Worm (Caenorhabditis elegans): ENCODE data around the gene K02D10.8.
A peak's percentile ranks its signal among the peaks of the same experiment; 100 is the strongest.

K02D10.8 gene

ce11 chrIII:8797211-8797733 lies 11.1 kb downstream of the K02D10.8 start:
- peak; percentile 6 for TF ChIP-seq drap-1 (GFP tag; optimal IDR thresholded peaks at IDR 0.05)
- no peak for TF ChIP-seq nhr-12 (tag; optimal IDR thresholded peaks at IDR 0.05)
- TF ChIP-seq elt-3 (tag; optimal IDR thresholded peaks at IDR 0.05) = peak; percentile 63
- peak; percentile 48 for TF ChIP-seq ces-1 (GFP tag; optimal IDR thresholded peaks at IDR 0.05)
- TF ChIP-seq elt-1 (tag; optimal IDR thresholded peaks at IDR 0.05; ENCODE audit: borderline replicate concordance, insufficient read depth) = peak; percentile 1
- TF ChIP-seq lsy-2 (tag; optimal IDR thresholded peaks at IDR 0.05) = peak; percentile 62
- TF ChIP-seq nhr-76 (tag; optimal IDR thresholded peaks at IDR 0.05) = no peak
- TF ChIP-seq M03D4.4 (tag; optimal IDR thresholded peaks at IDR 0.05) = peak; percentile 25

ce11 chrIII:8799964-8800795 lies 14.0 kb downstream of the K02D10.8 start, which contains the start of gene F54F2.6:
F54F2.6 (minus strand) TSS chrIII:8800701.
- peak; percentile 58 for TF ChIP-seq lsy-2 (tag; optimal IDR thresholded peaks at IDR 0.05)
- TF ChIP-seq ham-2 (GFP tag; optimal IDR thresholded peaks at IDR 0.05) = peak; percentile 65
- TF ChIP-seq drap-1 (GFP tag; optimal IDR thresholded peaks at IDR 0.05) = peak; percentile 56
- peak; percentile 83 for TF ChIP-seq hlh-1 (tag; optimal IDR thresholded peaks at IDR 0.05)
- TF ChIP-seq sptf-1 (tag; optimal IDR thresholded peaks at IDR 0.05) = peak; percentile 78
- TF ChIP-seq nhr-237 (tag; optimal IDR thresholded peaks at IDR 0.05) = peak; percentile 72
- peak; percentile 39 for TF ChIP-seq elt-3 (tag; optimal IDR thresholded peaks at IDR 0.05)
- TF ChIP-seq snpc-4 (tag; optimal IDR thresholded peaks at IDR 0.05) = no peak
- peak; percentile 78 for TF ChIP-seq pha-4 (tag; optimal IDR thresholded peaks at IDR 0.05)
- TF ChIP-seq ceh-43 (GFP tag; optimal IDR thresholded peaks at IDR 0.05) = no peak
- no peak for TF ChIP-seq flh-1 (GFP tag; optimal IDR thresholded peaks at IDR 0.05)
- TF ChIP-seq unc-62 (GFP tag; optimal IDR thresholded peaks at IDR 0.05) = peak; percentile 96
- TF ChIP-seq M03D4.4 (tag; optimal IDR thresholded peaks at IDR 0.05) = peak; percentile 80
- TF ChIP-seq blmp-1 (tag; optimal IDR thresholded peaks at IDR 0.05) = no peak
- TF ChIP-seq lin-13 (tag; optimal IDR thresholded peaks at IDR 0.05) = peak; percentile 53
- TF ChIP-seq ztf-11 (tag; optimal IDR thresholded peaks at IDR 0.05) = peak; percentile 66
- no peak for TF ChIP-seq elt-1 (tag; optimal IDR thresholded peaks at IDR 0.05; ENCODE audit: borderline replicate concordance, insufficient read depth)
- TF ChIP-seq mep-1 (tag; optimal IDR thresholded peaks at IDR 0.05) = no peak
- TF ChIP-seq nhr-2 (tag; optimal IDR thresholded peaks at IDR 0.05) = peak; percentile 63
- TF ChIP-seq mab-5 (tag; optimal IDR thresholded peaks at IDR 0.05) = no peak
- TF ChIP-seq cnd-1 (tag; optimal IDR thresholded peaks at IDR 0.05) = peak; percentile 60
- TF ChIP-seq nhr-28 (tag; optimal IDR thresholded peaks at IDR 0.05) = no peak
- peak; percentile 11 for TF ChIP-seq zip-8 (tag; optimal IDR thresholded peaks at IDR 0.05)
- peak; percentile 93 for TF ChIP-seq unc-120 (tag; optimal IDR thresholded peaks at IDR 0.05; ENCODE audit: poor library complexity, severe bottlenecking)
- no peak for TF ChIP-seq bed-3 (GFP tag; optimal IDR thresholded peaks at IDR 0.05)
- TF ChIP-seq nhr-76 (tag; optimal IDR thresholded peaks at IDR 0.05) = no peak
- no peak for TF ChIP-seq sem-2 (GFP tag; optimal IDR thresholded peaks at IDR 0.05)
- TF ChIP-seq mls-2 (tag; optimal IDR thresholded peaks at IDR 0.05) = peak; percentile 92
- TF ChIP-seq lin-32 (GFP tag; optimal IDR thresholded peaks at IDR 0.05) = no peak
- no peak for TF ChIP-seq ceh-83 (GFP tag; optimal IDR thresholded peaks at IDR 0.05)
- peak; percentile 87 for TF ChIP-seq ces-1 (GFP tag; optimal IDR thresholded peaks at IDR 0.05)
- peak; percentile 14 for TF ChIP-seq tbx-8 (GFP tag; optimal IDR thresholded peaks at IDR 0.05)
- no peak for TF ChIP-seq unc-39 (tag; optimal IDR thresholded peaks at IDR 0.05)
- TF ChIP-seq ceh-39 (tag; optimal IDR thresholded peaks at IDR 0.05) = no peak
- peak; percentile 33 for TF ChIP-seq nhr-12 (tag; optimal IDR thresholded peaks at IDR 0.05)

ce11 chrIII:8800796-8801083 lies 14.6 kb downstream of the K02D10.8 start:
- no peak for TF ChIP-seq lsy-2 (tag; optimal IDR thresholded peaks at IDR 0.05)
- TF ChIP-seq drap-1 (GFP tag; optimal IDR thresholded peaks at IDR 0.05) = no peak
- TF ChIP-seq elt-3 (tag; optimal IDR thresholded peaks at IDR 0.05) = no peak
- no peak for TF ChIP-seq nhr-28 (tag; optimal IDR thresholded peaks at IDR 0.05)
- no peak for TF ChIP-seq nhr-237 (tag; optimal IDR thresholded peaks at IDR 0.05)
- TF ChIP-seq nhr-76 (tag; optimal IDR thresholded peaks at IDR 0.05) = no peak
- no peak for TF ChIP-seq mab-5 (tag; optimal IDR thresholded peaks at IDR 0.05)
- no peak for TF ChIP-seq ceh-39 (tag; optimal IDR thresholded peaks at IDR 0.05)
- no peak for TF ChIP-seq nhr-2 (tag; optimal IDR thresholded peaks at IDR 0.05)
- no peak for TF ChIP-seq elt-1 (tag; optimal IDR thresholded peaks at IDR 0.05; ENCODE audit: borderline replicate concordance, insufficient read depth)
- no peak for TF ChIP-seq snpc-4 (tag; optimal IDR thresholded peaks at IDR 0.05)
- no peak for TF ChIP-seq unc-62 (GFP tag; optimal IDR thresholded peaks at IDR 0.05)
